Worm (Caenorhabditis elegans): ENCODE measurements around the gene hadb-1.

ce11 chrIII:8726019-8726894, 38.0 kb upstream of the hadb-1 start:
- TF ChIP-seq unc-62 (GFP tag; optimal IDR thresholded peaks at IDR 0.05) (no peak), unc-98 (GFP tag; IDR thresholded peaks at IDR 0.05) (no peak), skn-1 (tag; optimal IDR thresholded peaks at IDR 0.05) (no peak), dsc-1 (tag; optimal IDR thresholded peaks at IDR 0.05) (no peak), C04F5.9 (tag; optimal IDR thresholded peaks at IDR 0.05) (no peak), mep-1 (tag; optimal IDR thresholded peaks at IDR 0.05) (no peak), dpl-1 (GFP tag; optimal IDR thresholded peaks at IDR 0.05) (no peak), lin-13 (GFP tag; optimal IDR thresholded peaks at IDR 0.05) (no peak), nhr-77 (tag; optimal IDR thresholded peaks at IDR 0.05) (no peak), elt-2 (tag; optimal IDR thresholded peaks at IDR 0.05) (no peak), ceh-88 (GFP tag; IDR thresholded peaks at IDR 0.05) (no peak), unc-130 (tag; optimal IDR thresholded peaks at IDR 0.05) (no peak), egl-27 (tag; optimal IDR thresholded peaks at IDR 0.05) (no peak)

Measured in whole organism, L1 larva.